Worm (Caenorhabditis elegans) whole organism, early embryonic: ENCODE data around the gene bar-1.

Source experiments
- F13C5.2 ChIP-seq: sonication (generic microtip); optimal IDR thresholded peaks from 2 replicates; lab custom pipeline; 2017; ENCODE audit warnings: mild to moderate bottlenecking, missing genetic modification characterization, inconsistent platforms, missing compliant biosample characterization
- ama-1 ChIP-seq: fragments of 150-350 bp; optimal IDR thresholded peaks from 2 replicates; lab custom pipeline; 2014
- hmg-4 ChIP-seq: fragments of 200-800 bp; sonication (Bioruptor generic); optimal IDR thresholded peaks from 2 replicates; lab custom pipeline; 2018; ENCODE audit warnings: mild to moderate bottlenecking, missing genetic modification characterization, missing compliant biosample characterization
- pes-1 ChIP-seq: fragments of 200-800 bp; sonication (Bioruptor generic); IDR thresholded peaks from 2 replicates; pipeline ENCODE4 v1.3.6; 2022; ENCODE audit warnings: missing genetic modification reagents, missing genetic modification characterization, missing compliant biosample characterization

ce11 chrX:7211405-7211804 lies 41.0 kb upstream of the bar-1 start, which contains the start of gene spp-22:
- TF ChIP-seq pes-1 (no peak), hmg-4 (GFP tag; lab: Kevin White, UChicago) (no peak), ama-1 (no peak), F13C5.2 (tag; lab: Kevin White, UChicago) (no peak)
